Worm (Caenorhabditis elegans) whole organism, L4 larva: Measurements from ENCODE around the gene nfyc-1.

Source experiments
- F10B5.3 ChIP-seq: sonication (generic microtip); optimal IDR thresholded peaks from 2 replicates; lab custom pipeline; 2016; ENCODE audit warnings: mild to moderate bottlenecking, missing genetic modification characterization, missing compliant biosample characterization
- F37D6.2 ChIP-seq: sonication (generic microtip); optimal IDR thresholded peaks from 2 replicates; lab custom pipeline; 2016; ENCODE audit warnings: mild to moderate bottlenecking, missing genetic modification characterization, missing compliant biosample characterization
- F44E2.7 ChIP-seq: fragments of 200-800 bp; sonication (Bioruptor generic); IDR thresholded peaks from 2 replicates; pipeline ENCODE4 v2.1.2; 2022; ENCODE audit warnings: missing genetic modification characterization, missing compliant biosample characterization
- F49E8.2 ChIP-seq: sonication (generic microtip); optimal IDR thresholded peaks from 2 replicates; lab custom pipeline; 2016; ENCODE audit warnings: missing compliant biosample characterization, mild to moderate bottlenecking, missing genetic modification characterization, borderline replicate concordance
- T20F7.1 ChIP-seq: fragments of 200-800 bp; sonication (Bioruptor generic); optimal IDR thresholded peaks from 2 replicates; lab custom pipeline; 2018; ENCODE audit warnings: mild to moderate bottlenecking, missing genetic modification characterization, missing compliant biosample characterization
- Y105C5A.15 ChIP-seq: fragments of 200-800 bp; sonication (Bioruptor generic); IDR thresholded peaks from 2 replicates; pipeline ENCODE4 v1.3.6; 2022; ENCODE audit warnings: missing genetic modification characterization, missing compliant biosample characterization
- Y5F2A.4 ChIP-seq: fragments of 200-800 bp; sonication (Bioruptor generic); optimal IDR thresholded peaks from 2 replicates; lab custom pipeline; 2018; ENCODE audit warnings: mild to moderate bottlenecking, missing genetic modification characterization, missing compliant biosample characterization
- ZK337.2 ChIP-seq: fragments of 200-800 bp; sonication (Bioruptor generic); IDR thresholded peaks from 2 replicates; pipeline ENCODE4 v1.3.6; 2022; ENCODE audit warnings: missing genetic modification reagents, missing genetic modification characterization, missing compliant biosample characterization
- aha-1 ChIP-seq: fragments of 150-350 bp; peaks from one replicate; lab custom pipeline; 2014; ENCODE audit warnings: missing biosample characterization, missing genetic modification characterization
- ama-1 ChIP-seq: fragments of 150-350 bp; optimal IDR thresholded peaks from 2 replicates; lab custom pipeline; 2014; ENCODE audit warnings: inconsistent platforms, mixed read lengths
- arid-1 ChIP-seq: fragments of 200-800 bp; sonication (Bioruptor generic); conservative IDR thresholded peaks from 2 replicates; pipeline ENCODE4 v1.3.6; 2022; ENCODE audit warnings: missing genetic modification reagents, missing genetic modification characterization, missing compliant biosample characterization
- attf-4 ChIP-seq: sonication (generic microtip); optimal IDR thresholded peaks from 3 replicates; lab custom pipeline; 2017; ENCODE audit warnings: missing biosample characterization, missing genetic modification characterization
- ceh-20 ChIP-seq: fragments of 200-800 bp; sonication (Bioruptor generic); IDR thresholded peaks from 2 replicates; pipeline ENCODE4 v1.3.6; 2022; ENCODE audit warnings: missing genetic modification reagents, missing genetic modification characterization, missing compliant biosample characterization
- ceh-62 ChIP-seq: sonication (generic microtip); optimal IDR thresholded peaks from 2 replicates; lab custom pipeline; 2017; ENCODE audit warnings: missing biosample characterization, missing genetic modification characterization
- ceh-82 ChIP-seq: sonication (generic microtip); optimal IDR thresholded peaks from 2 replicates; lab custom pipeline; 2017; ENCODE audit warnings: missing biosample characterization, missing genetic modification characterization
- ces-1 ChIP-seq: fragments of 150-350 bp; sonication (generic microtip); optimal IDR thresholded peaks from 4 replicates; lab custom pipeline; 2014; ENCODE audit warnings: missing biosample characterization, missing genetic modification reagents, missing genetic modification characterization
- ctbp-1 ChIP-seq: fragments of 200-800 bp; sonication (Bioruptor generic); IDR thresholded peaks from 2 replicates; pipeline ENCODE4 v1.3.6; 2022; ENCODE audit warnings: missing genetic modification reagents, missing genetic modification characterization, missing compliant biosample characterization
- daf-12 ChIP-seq: fragments of 150-350 bp; optimal IDR thresholded peaks from 2 replicates; lab custom pipeline; 2014; ENCODE audit warnings: missing biosample characterization, missing genetic modification reagents, missing genetic modification characterization
- daf-16 ChIP-seq, 3 experiments: sonication (generic microtip); optimal IDR thresholded peaks; 2 replicates each; lab custom pipeline; 2016 to 2017; ENCODE audit warnings: missing genetic modification characterization in 3 of 3, missing genetic modification reagents in 3 of 3, mild to moderate bottlenecking in 2 of 3, missing compliant biosample characterization in 2 of 3, missing biosample characterization in 1 of 3, moderate library complexity in 1 of 3
- dpl-1 ChIP-seq: fragments of 150-350 bp; optimal IDR thresholded peaks from 2 replicates; lab custom pipeline; 2014; ENCODE audit warnings: missing biosample characterization, missing genetic modification reagents, missing genetic modification characterization
- egl-43 ChIP-seq: fragments of 200-800 bp; sonication (Bioruptor generic); IDR thresholded peaks from 2 replicates; pipeline ENCODE4 v1.3.6; 2022; ENCODE audit warnings: missing genetic modification reagents, missing genetic modification characterization, missing compliant biosample characterization
- fkh-10 ChIP-seq: fragments of 150-350 bp; optimal IDR thresholded peaks from 2 replicates; lab custom pipeline; 2014; ENCODE audit warnings: missing biosample characterization, missing genetic modification reagents, missing genetic modification characterization
- hif-1 ChIP-seq, 2 experiments: sonication (generic microtip); optimal IDR thresholded peaks; 2 replicates each; lab custom pipeline; 2016 to 2017; ENCODE audit warnings: missing compliant biosample characterization in 2 of 2, missing genetic modification characterization in 2 of 2, missing genetic modification reagents in 2 of 2, missing genotype in 2 of 2, mild to moderate bottlenecking in 1 of 2
- hlh-30 ChIP-seq: sonication (generic microtip); optimal IDR thresholded peaks from 2 replicates; lab custom pipeline; 2017; ENCODE audit warnings: antibody characterized with exemption, mild to moderate bottlenecking, missing genetic modification characterization, missing compliant biosample characterization; ENCODE audit not compliant: insufficient read depth
- hmg-1.1 ChIP-seq: fragments of 200-800 bp; sonication (Bioruptor generic); IDR thresholded peaks from 2 replicates; pipeline ENCODE4 v1.3.6; 2022; ENCODE audit warnings: missing genetic modification reagents, missing genetic modification characterization, missing compliant biosample characterization
- jun-1 ChIP-seq: fragments of 150-350 bp; optimal IDR thresholded peaks from 2 replicates; lab custom pipeline; 2014; ENCODE audit warnings: missing biosample characterization, missing genetic modification reagents, missing genetic modification characterization
- lim-7 ChIP-seq: fragments of 200-800 bp; sonication (Bioruptor generic); IDR thresholded peaks from 2 replicates; pipeline ENCODE4 v1.3.6; 2022; ENCODE audit warnings: missing genetic modification characterization, missing compliant biosample characterization
- lin-1 ChIP-seq: fragments of 200-800 bp; sonication (Bioruptor generic); IDR thresholded peaks from 2 replicates; pipeline ENCODE4 v1.3.6; 2022; ENCODE audit warnings: missing genetic modification reagents, missing genetic modification characterization, missing compliant biosample characterization
- lin-13 ChIP-seq: fragments of 150-350 bp; optimal IDR thresholded peaks from 2 replicates; lab custom pipeline; 2014; ENCODE audit warnings: missing biosample characterization, missing genetic modification reagents, missing genetic modification characterization
- lin-15B ChIP-seq: fragments of 150-350 bp; sonication (generic microtip); optimal IDR thresholded peaks from 3 replicates; lab custom pipeline; 2014; ENCODE audit warnings: missing biosample characterization, missing genetic modification characterization
- lir-3 ChIP-seq: sonication (generic microtip); optimal IDR thresholded peaks from 2 replicates; lab custom pipeline; 2016; ENCODE audit warnings: mild to moderate bottlenecking, missing genetic modification characterization, missing compliant biosample characterization
- lsy-2 ChIP-seq, 2 experiments: fragments of 150-350 bp in 1 of 2; sonication (generic microtip) in 1 of 2; optimal IDR thresholded peaks; 2 replicates each; lab custom pipeline; 2014 to 2017; ENCODE audit warnings: missing biosample characterization in 2 of 2, missing genetic modification characterization in 2 of 2
- madf-5 ChIP-seq, 2 experiments: fragments of 200-800 bp; sonication (Bioruptor generic); IDR thresholded peaks; 2 replicates each; pipeline ENCODE4 v1.3.6; 2022; ENCODE audit warnings: missing compliant biosample characterization in 2 of 2, missing genetic modification characterization in 2 of 2
- madf-9 ChIP-seq: fragments of 200-800 bp; sonication (Bioruptor generic); conservative IDR thresholded peaks from 2 replicates; pipeline ENCODE4 v1.3.6; 2022; ENCODE audit warnings: missing genetic modification reagents, missing genetic modification characterization, missing compliant biosample characterization
- mxl-3 ChIP-seq: fragments of 200-800 bp; sonication (Bioruptor generic); optimal IDR thresholded peaks from 2 replicates; lab custom pipeline; 2018; ENCODE audit warnings: mild to moderate bottlenecking, missing genetic modification characterization, missing compliant biosample characterization
- nhr-102 ChIP-seq: sonication (generic microtip); optimal IDR thresholded peaks from 2 replicates; lab custom pipeline; 2016; ENCODE audit warnings: mild to moderate bottlenecking, missing genetic modification characterization, moderate library complexity, missing compliant biosample characterization
- nhr-28 ChIP-seq: fragments of 150-350 bp; optimal IDR thresholded peaks from 2 replicates; lab custom pipeline; 2014; ENCODE audit warnings: missing biosample characterization, missing genetic modification characterization
- nhr-42 ChIP-seq: fragments of 200-800 bp; sonication (Bioruptor generic); IDR thresholded peaks from 2 replicates; pipeline ENCODE4 v1.3.6; 2022; ENCODE audit warnings: missing genetic modification characterization, missing compliant biosample characterization
- nhr-6 ChIP-seq: fragments of 150-350 bp; optimal IDR thresholded peaks from 2 replicates; lab custom pipeline; 2014; ENCODE audit warnings: missing biosample characterization, missing genetic modification characterization
- nhr-77 ChIP-seq: fragments of 150-350 bp; optimal IDR thresholded peaks from 2 replicates; lab custom pipeline; 2014; ENCODE audit warnings: missing biosample characterization, missing genetic modification characterization
- php-3 ChIP-seq: fragments of 200-800 bp; sonication (Bioruptor generic); IDR thresholded peaks from 2 replicates; pipeline ENCODE4 v1.3.6; 2022; ENCODE audit warnings: missing genetic modification reagents, missing genetic modification characterization, missing compliant biosample characterization
- rbr-2 ChIP-seq: sonication (generic microtip); optimal IDR thresholded peaks from 2 replicates; lab custom pipeline; 2016; ENCODE audit warnings: missing genotype, missing genetic modification characterization, missing compliant biosample characterization
- saeg-2 ChIP-seq: fragments of 200-800 bp; sonication (Bioruptor generic); IDR thresholded peaks from 2 replicates; pipeline ENCODE4 v1.3.6; 2022; ENCODE audit warnings: missing genetic modification reagents, missing genetic modification characterization, missing compliant biosample characterization
- sdz-12 ChIP-seq: fragments of 200-800 bp; sonication (Bioruptor generic); optimal IDR thresholded peaks from 2 replicates; lab custom pipeline; 2018; ENCODE audit warnings: mild to moderate bottlenecking, missing genetic modification characterization, missing compliant biosample characterization
- snpc-4 ChIP-seq: fragments of 150-350 bp; optimal IDR thresholded peaks from 2 replicates; lab custom pipeline; 2014; ENCODE audit warnings: missing biosample characterization, missing genetic modification characterization
- spr-1 ChIP-seq: sonication (generic microtip); optimal IDR thresholded peaks from 2 replicates; lab custom pipeline; 2016; ENCODE audit warnings: mild to moderate bottlenecking, missing genetic modification characterization, missing compliant biosample characterization
- tag-97 ChIP-seq: fragments of 200-800 bp; sonication (Bioruptor generic); IDR thresholded peaks from 2 replicates; pipeline ENCODE4 v1.3.6; 2022; ENCODE audit warnings: missing genetic modification characterization, missing compliant biosample characterization
- tra-1 ChIP-seq: fragments of 200-800 bp; sonication (Bioruptor generic); IDR thresholded peaks from 2 replicates; pipeline ENCODE4 v1.3.6; 2022; ENCODE audit warnings: missing genetic modification reagents, missing genetic modification characterization, missing compliant biosample characterization
- unc-39 ChIP-seq: sonication (generic microtip); optimal IDR thresholded peaks from 2 replicates; lab custom pipeline; 2017; ENCODE audit warnings: missing biosample characterization, missing genetic modification characterization
- zag-1 ChIP-seq: fragments of 150-350 bp; optimal IDR thresholded peaks from 2 replicates; lab custom pipeline; 2014; ENCODE audit warnings: missing biosample characterization, missing genetic modification characterization
- zfp-3 ChIP-seq: fragments of 200-800 bp; sonication (Bioruptor generic); conservative IDR thresholded peaks from 2 replicates; pipeline ENCODE4 v1.3.6; 2022; ENCODE audit warnings: missing genetic modification reagents, missing genetic modification characterization, missing compliant biosample characterization
- zip-2 ChIP-seq: fragments of 150-350 bp; optimal IDR thresholded peaks from 2 replicates; lab custom pipeline; 2014; ENCODE audit warnings: missing biosample characterization, missing genetic modification characterization

Gene nfyc-1

DNA sequence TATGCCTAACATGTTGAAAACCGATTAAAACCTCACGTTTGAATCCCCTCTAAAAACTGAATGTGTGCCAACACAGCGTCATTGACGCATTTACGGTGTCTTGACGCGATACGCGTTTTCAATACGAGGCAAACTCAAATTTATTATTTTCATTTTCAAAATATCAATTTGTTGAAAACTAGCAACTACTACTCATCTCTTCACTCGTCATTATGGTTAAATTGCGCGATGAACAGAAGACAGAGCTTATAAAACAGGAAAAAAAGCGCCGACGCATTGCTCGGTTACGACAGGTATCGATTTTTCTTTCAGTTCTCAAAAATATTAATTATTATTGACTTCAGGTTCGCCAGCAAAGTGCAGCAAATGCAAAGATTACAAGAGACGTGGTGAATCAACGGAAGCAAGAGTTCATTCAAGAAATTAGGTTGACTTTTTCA, 19.1 kb upstream of the nfyc-1 start, which contains the start of gene enee-1:
Gene enee-1 (plus strand): TSS at position 108 of the 440 bp plus-strand sequence.
- TF ChIP-seq lin-1 (GFP tag; lab: Robert Waterston, UW) (no peak), F10B5.3 (tag; lab: Kevin White, UChicago) (peak; percentile 48), daf-16 (GFP tag; optimal IDR thresholded peaks at IDR 0.05; lab: Kevin White, UChicago) (no peak), daf-16 (tag; optimal IDR thresholded peaks at IDR 0.05; lab: Kevin White, UChicago) (peak; percentile 36), jun-1 (tag; lab: Kevin White, UChicago) (peak; percentile 74), lir-3 (no peak), F37D6.2 (tag; lab: Kevin White, UChicago) (peak; percentile 15), ces-1 (GFP tag; lab: Kevin White, UChicago) (no peak), F44E2.7 (GFP tag; lab: Robert Waterston, UW) (no peak), hlh-30 (tag; lab: Kevin White, UChicago) (peak; percentile 76), madf-5 (GFP tag; IDR thresholded peaks at IDR 0.05; lab: Robert Waterston, UW) (no peak), Y5F2A.4 (GFP tag; lab: Kevin White, UChicago) (peak; percentile 25), attf-4 (tag; lab: Kevin White, UChicago) (no peak), saeg-2 (0 out of 2 replicates have a peak, but pooled peaks have one; percentile 51), snpc-4 (tag; lab: Kevin White, UChicago) (no peak), zag-1 (tag; lab: Kevin White, UChicago) (no peak), lin-13 (GFP tag; lab: Kevin White, UChicago) (peak; percentile 61), F49E8.2 (tag; lab: Kevin White, UChicago) (no peak), Y105C5A.15 (no peak), dpl-1 (peak; percentile 96), egl-43 (GFP tag; lab: Robert Waterston, UW) (no peak), lsy-2 (tag; optimal IDR thresholded peaks at IDR 0.05; lab: Kevin White, UChicago) (peak; percentile 42 to 89), ceh-82 (tag; lab: Kevin White, UChicago) (no peak), hmg-1.1 (GFP tag; lab: Robert Waterston, UW) (peak; percentile 75), nhr-6 (peak; percentile 93), zip-2 (tag; lab: Kevin White, UChicago) (peak; percentile 70), zfp-3 (GFP tag; lab: Robert Waterston, UW) (no peak), fkh-10 (GFP tag; lab: Kevin White, UChicago) (peak; percentile 67), madf-9 (GFP tag; lab: Robert Waterston, UW) (peak; percentile 31; the same call in 1 of the 2 replicates), spr-1 (peak; percentile 83), arid-1 (GFP tag; lab: Robert Waterston, UW) (peak; percentile 52), mxl-3 (peak; percentile 29), lim-7 (GFP tag; lab: Robert Waterston, UW) (no peak), tra-1 (GFP tag; lab: Robert Waterston, UW) (no peak), lin-15B (tag; lab: Kevin White, UChicago) (no peak), ctbp-1 (GFP tag; lab: Robert Waterston, UW) (peak; percentile 39; the same call in 1 of the 2 replicates), aha-1 (peak; percentile 95), hif-1 (tag; optimal IDR thresholded peaks at IDR 0.05; lab: Kevin White, UChicago) (peak in 1 of 2 experiments; percentile 70), tag-97 (no peak), ceh-20 (GFP tag; lab: Robert Waterston, UW) (no peak), T20F7.1 (GFP tag; lab: Kevin White, UChicago) (peak; percentile 84), nhr-42 (GFP tag; lab: Robert Waterston, UW) (peak; percentile 62; the same call in 1 of the 2 replicates), daf-12 (tag; lab: Kevin White, UChicago) (no peak), nhr-28 (tag; lab: Kevin White, UChicago) (peak; percentile 36), ceh-62 (tag; lab: Kevin White, UChicago) (no peak), ama-1 (lab: Kevin White, UChicago) (peak; percentile 90), php-3 (GFP tag; lab: Robert Waterston, UW) (0 out of 2 replicates have a peak, but pooled peaks have one; percentile 6), sdz-12 (no peak), ZK337.2 (no peak), rbr-2 (tag; lab: Kevin White, UChicago) (peak; percentile 72), nhr-102 (peak; percentile 81), unc-39 (no peak), nhr-77 (tag; lab: Kevin White, UChicago) (peak; percentile 56)
